Fruit fly (Drosophila melanogaster) whole organism, embryonic: ENCODE data around the gene mTTF.

Experiments
- B-H1 ChIP-seq: fragments of 200-800 bp; sonication (Bioruptor generic); IDR thresholded peaks from 3 replicates; pipeline ENCODE4 v1.3.6; 2022; ENCODE audit warnings: missing biosample characterization, missing genetic modification characterization
- Bteb2 ChIP-seq: fragments of 200-800 bp; sonication (Bioruptor generic); optimal IDR thresholded peaks from 2 replicates; lab custom pipeline; 2016; ENCODE audit warnings: missing biosample characterization, missing genetic modification characterization
- CG11093 ChIP-seq: fragments of 200-800 bp; sonication (Bioruptor generic); IDR thresholded peaks from 3 replicates; pipeline ENCODE4 v1.3.6; 2022; ENCODE audit warnings: missing biosample characterization, missing genetic modification characterization
- CG11695 ChIP-seq: fragments of 200-800 bp; sonication (Bioruptor generic); IDR thresholded peaks from 3 replicates; pipeline ENCODE4 v1.3.6; 2022; ENCODE audit warnings: missing biosample characterization, missing genetic modification characterization
- CG11696 ChIP-seq: fragments of 200-800 bp; sonication (Bioruptor generic); IDR thresholded peaks from 2 replicates; pipeline ENCODE4 v1.3.6; 2022; ENCODE audit warnings: missing biosample characterization, missing genetic modification characterization
- CG1233 ChIP-seq: fragments of 200-800 bp; sonication (Bioruptor generic); optimal IDR thresholded peaks from 4 replicates; lab custom pipeline; 2018; ENCODE audit warnings: missing biosample characterization, mild to moderate bottlenecking, missing genetic modification characterization
- CG13296 ChIP-seq: fragments of 200-800 bp; sonication (Bioruptor generic); optimal IDR thresholded peaks from 3 replicates; lab custom pipeline; 2018; ENCODE audit warnings: missing biosample characterization, mild to moderate bottlenecking, missing genetic modification characterization
- CG13775 ChIP-seq: fragments of 200-800 bp; sonication (Bioruptor generic); optimal IDR thresholded peaks from 3 replicates; lab custom pipeline; 2017; ENCODE audit warnings: missing biosample characterization, mild to moderate bottlenecking, missing genetic modification characterization
- CG14965 ChIP-seq: fragments of 200-800 bp; sonication (Bioruptor generic); optimal IDR thresholded peaks from 2 replicates; lab custom pipeline; 2016; ENCODE audit warnings: missing biosample characterization, missing genetic modification characterization, borderline replicate concordance
- CG1603 ChIP-seq: fragments of 200-800 bp; sonication (Bioruptor generic); optimal IDR thresholded peaks from 2 replicates; lab custom pipeline; 2019; ENCODE audit warnings: missing biosample characterization, mild to moderate bottlenecking, missing genetic modification characterization, moderate library complexity
- CG17568 ChIP-seq: fragments of 200-800 bp; sonication (Bioruptor generic); optimal IDR thresholded peaks from 2 replicates; lab custom pipeline; 2018; ENCODE audit warnings: missing biosample characterization, mild to moderate bottlenecking, missing genetic modification characterization, moderate library complexity
- CG31365 ChIP-seq: fragments of 200-800 bp; sonication (Bioruptor generic); optimal IDR thresholded peaks from 2 replicates; lab custom pipeline; 2018; ENCODE audit warnings: missing biosample characterization, mild to moderate bottlenecking, missing genetic modification characterization
- CG3281 ChIP-seq: fragments of 200-800 bp; sonication (Bioruptor generic); optimal IDR thresholded peaks from 3 replicates; lab custom pipeline; 2017; ENCODE audit warnings: missing biosample characterization, mild to moderate bottlenecking, missing genetic modification characterization
- CG34224 ChIP-seq: fragments of 200-800 bp; sonication (Bioruptor generic); IDR thresholded peaks from 3 replicates; pipeline ENCODE4 v1.3.6; 2022; ENCODE audit warnings: missing biosample characterization, missing genetic modification characterization; ENCODE audit not compliant: partially characterized antibody
- CG3847 ChIP-seq: fragments of 200-800 bp; sonication (Bioruptor generic); IDR thresholded peaks from 2 replicates; pipeline ENCODE4 v1.3.6; 2022; ENCODE audit warnings: missing biosample characterization, missing genetic modification characterization
- CG43689 ChIP-seq: fragments of 200-800 bp; sonication (Bioruptor generic); IDR thresholded peaks from 2 replicates; pipeline ENCODE4 v1.3.6; 2022; ENCODE audit warnings: missing biosample characterization, missing genetic modification characterization
- CG6683 ChIP-seq: fragments of 200-800 bp; sonication (Bioruptor generic); optimal IDR thresholded peaks from 2 replicates; lab custom pipeline; 2017; ENCODE audit warnings: missing biosample characterization, mild to moderate bottlenecking, missing genetic modification characterization, missing genetic modification reagents
- CG6791 ChIP-seq: fragments of 200-800 bp; sonication (Bioruptor generic); IDR thresholded peaks from 3 replicates; pipeline ENCODE4 v1.3.6; 2022; ENCODE audit warnings: missing biosample characterization, missing genetic modification characterization; ENCODE audit not compliant: partially characterized antibody
- CG9609 ChIP-seq: fragments of 200-800 bp; sonication (Bioruptor generic); optimal IDR thresholded peaks from 3 replicates; lab custom pipeline; 2016; ENCODE audit warnings: missing biosample characterization, missing genetic modification characterization
- CG9932 ChIP-seq: fragments of 200-800 bp; sonication (Bioruptor generic); IDR thresholded peaks from 2 replicates; pipeline ENCODE4 v1.3.6; 2022; ENCODE audit warnings: missing biosample characterization, missing genetic modification characterization
- CrebB ChIP-seq: fragments of 200-800 bp; sonication (Bioruptor generic); optimal IDR thresholded peaks from 3 replicates; lab custom pipeline; 2018; ENCODE audit warnings: missing biosample characterization, mild to moderate bottlenecking, missing genetic modification characterization
- Dbx ChIP-seq: fragments of 200-800 bp; sonication (Bioruptor generic); IDR thresholded peaks from 3 replicates; pipeline ENCODE4 v1.3.6; 2022; ENCODE audit warnings: missing biosample characterization, missing genetic modification characterization
- E2f2 ChIP-seq: fragments of 200-800 bp; sonication (Bioruptor generic); IDR thresholded peaks from 2 replicates; pipeline ENCODE4 v1.3.6; 2022; ENCODE audit warnings: missing biosample characterization, missing genetic modification characterization
- Elba2 ChIP-seq: fragments of 200-800 bp; sonication (Bioruptor generic); optimal IDR thresholded peaks from 3 replicates; lab custom pipeline; 2016; ENCODE audit warnings: missing biosample characterization, missing genetic modification characterization
- Ets97D ChIP-seq: fragments of 200-800 bp; sonication (Bioruptor generic); optimal IDR thresholded peaks from 3 replicates; lab custom pipeline; 2016; ENCODE audit warnings: missing biosample characterization, missing genetic modification characterization
- HmgZ ChIP-seq: fragments of 200-800 bp; sonication (Bioruptor generic); optimal IDR thresholded peaks from 2 replicates; lab custom pipeline; 2018; ENCODE audit warnings: missing biosample characterization, mild to moderate bottlenecking, missing genetic modification characterization
- Kr ChIP-seq: fragments of 200-800 bp; sonication (Bioruptor generic); optimal IDR thresholded peaks from 2 replicates; lab custom pipeline; 2017; ENCODE audit warnings: missing biosample characterization, mild to moderate bottlenecking, missing genetic modification characterization
- MBD-R2 ChIP-seq: fragments of 200-800 bp; sonication (Bioruptor generic); IDR thresholded peaks from 2 replicates; pipeline ENCODE4 v1.3.6; 2022; ENCODE audit warnings: missing biosample characterization, missing genetic modification characterization
- Meics ChIP-seq: fragments of 200-800 bp; sonication (Bioruptor generic); optimal IDR thresholded peaks from 2 replicates; lab custom pipeline; 2017; ENCODE audit warnings: missing biosample characterization, mild to moderate bottlenecking, missing genetic modification characterization
- NfI ChIP-seq: fragments of 200-800 bp; sonication (Bioruptor generic); optimal IDR thresholded peaks from 3 replicates; lab custom pipeline; 2018; ENCODE audit warnings: missing biosample characterization, mild to moderate bottlenecking, missing genetic modification characterization, moderate library complexity
- Oli ChIP-seq: fragments of 200-800 bp; sonication (Bioruptor generic); optimal IDR thresholded peaks from 2 replicates; lab custom pipeline; 2018; ENCODE audit warnings: missing biosample characterization, mild to moderate bottlenecking, missing genetic modification characterization, moderate library complexity
- Xrp1 ChIP-seq: fragments of 200-800 bp; sonication (Bioruptor generic); IDR thresholded peaks from 2 replicates; pipeline ENCODE4 v1.3.6; 2022; ENCODE audit warnings: missing biosample characterization, missing genetic modification characterization
- bbx ChIP-seq: fragments of 200-800 bp; sonication (Bioruptor generic); IDR thresholded peaks from 2 replicates; pipeline ENCODE4 v1.3.6; 2022; ENCODE audit warnings: missing biosample characterization, missing genetic modification characterization; ENCODE audit not compliant: partially characterized antibody
- caup ChIP-seq: fragments of 200-800 bp; sonication (Bioruptor generic); optimal IDR thresholded peaks from 3 replicates; lab custom pipeline; 2017; ENCODE audit warnings: missing biosample characterization, mild to moderate bottlenecking, missing genetic modification characterization, moderate library complexity; ENCODE audit not compliant: severe bottlenecking
- cwo ChIP-seq: fragments of 200-800 bp; sonication (Bioruptor generic); optimal IDR thresholded peaks from 3 replicates; lab custom pipeline; 2017; ENCODE audit warnings: missing biosample characterization, missing genetic modification characterization, mild to moderate bottlenecking, moderate library complexity, missing genetic modification reagents
- danr ChIP-seq: fragments of 200-800 bp; sonication (Bioruptor generic); IDR thresholded peaks from 2 replicates; pipeline ENCODE4 v1.3.6; 2022; ENCODE audit warnings: missing biosample characterization, missing genetic modification characterization
- dmrt11E ChIP-seq: fragments of 200-800 bp; sonication (Bioruptor generic); optimal IDR thresholded peaks from 3 replicates; lab custom pipeline; 2018; ENCODE audit warnings: missing biosample characterization, mild to moderate bottlenecking, missing genetic modification characterization, moderate library complexity
- h ChIP-seq: fragments of >200 bp; optimal IDR thresholded peaks from 2 replicates; lab custom pipeline; 2017
- jigr1 ChIP-seq: fragments of 200-800 bp; sonication (Bioruptor generic); IDR thresholded peaks from 3 replicates; pipeline ENCODE4 v1.3.6; 2022; ENCODE audit warnings: missing biosample characterization, missing genetic modification characterization
- lilli ChIP-seq: fragments of 200-800 bp; sonication (Bioruptor generic); optimal IDR thresholded peaks from 3 replicates; lab custom pipeline; 2016; ENCODE audit warnings: missing biosample characterization, missing genetic modification characterization
- nmo ChIP-seq: fragments of 200-800 bp; sonication (Bioruptor generic); optimal IDR thresholded peaks from 2 replicates; lab custom pipeline; 2018; ENCODE audit warnings: missing biosample characterization, mild to moderate bottlenecking, missing genetic modification characterization, moderate library complexity
- odd ChIP-seq: fragments of 200-800 bp; sonication (Bioruptor generic); optimal IDR thresholded peaks from 2 replicates; lab custom pipeline; 2017; ENCODE audit warnings: missing biosample characterization, mild to moderate bottlenecking, missing genetic modification characterization
- pfk ChIP-seq: fragments of 200-800 bp; sonication (Bioruptor generic); optimal IDR thresholded peaks from 2 replicates; lab custom pipeline; 2018; ENCODE audit warnings: missing biosample characterization, mild to moderate bottlenecking, missing genetic modification characterization, moderate library complexity
- pho ChIP-seq: fragments of 200-800 bp; sonication (Bioruptor generic); optimal IDR thresholded peaks from 2 replicates; lab custom pipeline; 2016; ENCODE audit warnings: missing biosample characterization, missing genetic modification characterization
- pum ChIP-seq: fragments of 200-800 bp; sonication (Bioruptor generic); optimal IDR thresholded peaks from 2 replicates; lab custom pipeline; 2016; ENCODE audit warnings: missing biosample characterization, missing genetic modification characterization
- scrt ChIP-seq: fragments of 200-800 bp; sonication (Bioruptor generic); optimal IDR thresholded peaks from 2 replicates; lab custom pipeline; 2018; ENCODE audit warnings: missing biosample characterization, mild to moderate bottlenecking, missing genetic modification characterization, moderate library complexity
- shn ChIP-seq: fragments of 200-800 bp; sonication (Bioruptor generic); optimal IDR thresholded peaks from 3 replicates; lab custom pipeline; 2016; ENCODE audit warnings: missing biosample characterization, missing genetic modification characterization
- sima ChIP-seq: fragments of 200-800 bp; sonication (Bioruptor generic); optimal IDR thresholded peaks from 2 replicates; lab custom pipeline; 2016; ENCODE audit warnings: missing biosample characterization, missing genetic modification characterization
- slp2 ChIP-seq: fragments of 200-800 bp; sonication (Bioruptor generic); optimal IDR thresholded peaks from 2 replicates; lab custom pipeline; 2016; ENCODE audit warnings: missing biosample characterization, missing genetic modification characterization
- zf30C ChIP-seq: fragments of 200-800 bp; sonication (Bioruptor generic); optimal IDR thresholded peaks from 3 replicates; lab custom pipeline; 2018; ENCODE audit warnings: missing biosample characterization, mild to moderate bottlenecking, missing genetic modification characterization
- zfh2 ChIP-seq: fragments of 200-800 bp; sonication (Bioruptor generic); optimal IDR thresholded peaks from 2 replicates; lab custom pipeline; 2016; ENCODE audit warnings: missing biosample characterization, missing genetic modification characterization

Gene mTTF

DNA sequence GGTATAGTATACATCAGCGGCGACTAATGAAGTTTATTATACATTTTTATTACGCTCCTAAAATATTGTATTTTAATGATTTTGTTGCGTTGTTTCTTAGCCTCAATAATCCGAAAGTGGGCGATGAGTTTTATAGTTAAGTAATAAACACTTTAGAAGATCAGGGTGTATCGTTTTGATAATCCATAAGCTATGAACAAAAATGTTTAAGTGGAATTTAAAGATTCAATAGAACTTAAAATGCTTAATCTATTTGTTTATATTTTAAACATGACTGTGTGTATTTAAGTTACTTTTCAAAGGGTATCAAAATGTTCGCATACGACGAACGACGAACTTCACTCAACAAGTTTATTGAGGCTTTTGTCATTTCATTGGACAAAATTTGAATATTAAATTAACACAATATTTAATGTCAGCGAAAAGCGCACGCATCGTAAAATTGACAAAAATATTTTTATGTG, 23.7 kb upstream of the mTTF start:
- peak; percentile 46 for TF ChIP-seq sima
- TF ChIP-seq bbx (GFP tag; lab: Robert Waterston, UW): no peak
- no peak for TF ChIP-seq Elba2 (GFP tag; lab: Kevin White, UChicago)
- peak; percentile 41 for TF ChIP-seq NfI (GFP tag; lab: Kevin White, UChicago)
- TF ChIP-seq slp2: peak; percentile 26
- TF ChIP-seq CG43689 (GFP tag; lab: Robert Waterston, UW): peak; percentile 82
- peak; percentile 57 for TF ChIP-seq CG3847
- no peak for TF ChIP-seq zf30C (GFP tag; lab: Kevin White, UChicago)
- TF ChIP-seq cwo (GFP tag; lab: Kevin White, UChicago): peak; percentile 24
- peak; percentile 81; the same call in 2 of the 3 replicates for TF ChIP-seq CG11695 (GFP tag; lab: Robert Waterston, UW)
- no peak; the same call in 1 of the 2 replicates for TF ChIP-seq MBD-R2 (GFP tag; lab: Robert Waterston, UW)
- 0 out of 3 replicates have a peak, but pooled peaks have one; percentile 9 for TF ChIP-seq jigr1
- TF ChIP-seq CG14965 (GFP tag; lab: Kevin White, UChicago): no peak
- peak; percentile 20 for TF ChIP-seq CG3281 (GFP tag; lab: Kevin White, UChicago)
- peak; percentile 58; the same call in 1 of the 2 replicates for TF ChIP-seq danr (GFP tag; lab: Robert Waterston, UW)
- peak; percentile 20 for TF ChIP-seq nmo (GFP tag; lab: Kevin White, UChicago)
- no peak for TF ChIP-seq CG11696 (GFP tag; lab: Robert Waterston, UW)
- peak; percentile 66 for TF ChIP-seq CG13775
- peak; percentile 88 for TF ChIP-seq Oli (tag; lab: Kevin White, UChicago)
- TF ChIP-seq CG1603: peak; percentile 76
- peak; percentile 65 for TF ChIP-seq B-H1 (GFP tag; lab: Robert Waterston, UW)
- peak; percentile 79 for TF ChIP-seq Dbx (GFP tag; lab: Robert Waterston, UW)
- peak; percentile 1 for TF ChIP-seq pum (GFP tag; lab: Kevin White, UChicago)
- TF ChIP-seq scrt: no peak
- TF ChIP-seq CG17568 (GFP tag; lab: Kevin White, UChicago): peak; percentile 68
- TF ChIP-seq zfh2 (GFP tag; lab: Kevin White, UChicago): peak; percentile 56
- TF ChIP-seq Xrp1 (GFP tag; lab: Robert Waterston, UW): peak; percentile 66
- peak; percentile 35 for TF ChIP-seq pho
- TF ChIP-seq Ets97D (GFP tag; lab: Kevin White, UChicago): peak; percentile 8
- peak; percentile 31 for TF ChIP-seq shn (GFP tag; lab: Kevin White, UChicago)
- no peak for TF ChIP-seq CG34224 (GFP tag; lab: Robert Waterston, UW)
- TF ChIP-seq CG31365 (tag; lab: Kevin White, UChicago): no peak
- TF ChIP-seq E2f2 (GFP tag; lab: Robert Waterston, UW): peak; percentile 67
- TF ChIP-seq CG9609 (GFP tag; lab: Kevin White, UChicago): peak; percentile 38
- peak; percentile 55 for TF ChIP-seq HmgZ (tag; lab: Kevin White, UChicago)
- peak; percentile 68 for TF ChIP-seq lilli
- peak; percentile 22 for TF ChIP-seq CG1233
- TF ChIP-seq CrebB: peak; percentile 79
- TF ChIP-seq caup (GFP tag; lab: Kevin White, UChicago): peak; percentile 25
- no peak for TF ChIP-seq h (lab: Kevin White, UChicago)
- no peak for TF ChIP-seq CG6683
- TF ChIP-seq odd (GFP tag; lab: Kevin White, UChicago): peak; percentile 34
- TF ChIP-seq Bteb2 (GFP tag; lab: Kevin White, UChicago): peak; percentile 9
- peak; percentile 52 for TF ChIP-seq Meics (GFP tag; lab: Kevin White, UChicago)
- TF ChIP-seq CG11093 (GFP tag; lab: Robert Waterston, UW): peak; percentile 41; the same call in 1 of the 3 replicates
- TF ChIP-seq Kr (GFP tag; lab: Kevin White, UChicago): no peak
- no peak for TF ChIP-seq pfk (GFP tag; lab: Kevin White, UChicago)
- TF ChIP-seq CG9932 (GFP tag; lab: Robert Waterston, UW): peak; percentile 88
- TF ChIP-seq CG13296: peak; percentile 33
- no peak for TF ChIP-seq dmrt11E (tag; lab: Kevin White, UChicago)
- TF ChIP-seq CG6791 (GFP tag; lab: Robert Waterston, UW): no peak
